Worm (Caenorhabditis elegans) whole organism, L3 larva: ENCODE measurements around the gene F10A3.4.

Experiments used
- ama-1 ChIP-seq: fragments of 150-350 bp; optimal IDR thresholded peaks from 2 replicates; lab custom pipeline; 2018
- ceh-16 ChIP-seq: sonication (generic microtip); optimal IDR thresholded peaks from 2 replicates; lab custom pipeline; 2017; ENCODE audit warnings: missing biosample characterization, missing genetic modification characterization
- ceh-28 ChIP-seq: fragments of 150-350 bp; optimal IDR thresholded peaks from 2 replicates; lab custom pipeline; 2014; ENCODE audit warnings: missing biosample characterization, missing genetic modification reagents, missing genetic modification characterization
- egl-27 ChIP-seq: sonication (generic microtip); optimal IDR thresholded peaks from 4 replicates; lab custom pipeline; 2017; ENCODE audit warnings: missing biosample characterization, missing genetic modification reagents, missing genetic modification characterization
- elt-1 ChIP-seq: fragments of 150-350 bp; optimal IDR thresholded peaks from 2 replicates; lab custom pipeline; 2014; ENCODE audit warnings: missing biosample characterization, missing genetic modification characterization
- elt-2 ChIP-seq: sonication (generic microtip); optimal IDR thresholded peaks from 2 replicates; lab custom pipeline; 2016; ENCODE audit warnings: missing genetic modification reagents, mild to moderate bottlenecking, missing genetic modification characterization, missing compliant biosample characterization
- elt-3 ChIP-seq, 3 experiments: fragments of 150-350 bp in 1 of 3; sonication (generic microtip) in 2 of 3; optimal IDR thresholded peaks; 2 replicates in 2 of 3; 4 replicates in 1 of 3; lab custom pipeline; 2014 to 2017; ENCODE audit warnings: missing biosample characterization in 3 of 3, missing genetic modification characterization in 3 of 3
- eor-1 ChIP-seq, 2 experiments: fragments of 150-350 bp; optimal IDR thresholded peaks; 2 replicates each; lab custom pipeline; 2014 to 2018; ENCODE audit warnings: missing biosample characterization in 2 of 2, missing genetic modification characterization in 2 of 2
- fkh-2 ChIP-seq: fragments of 150-350 bp; optimal IDR thresholded peaks from 2 replicates; lab custom pipeline; 2014; ENCODE audit warnings: missing biosample characterization, missing genetic modification reagents, missing genetic modification characterization
- fos-1 ChIP-seq: fragments of 150-350 bp; optimal IDR thresholded peaks from 2 replicates; lab custom pipeline; 2014; ENCODE audit warnings: missing biosample characterization, missing genetic modification characterization
- jun-1 ChIP-seq: fragments of 150-350 bp; optimal IDR thresholded peaks from 2 replicates; lab custom pipeline; 2014; ENCODE audit warnings: missing biosample characterization, missing genetic modification reagents, missing genetic modification characterization
- lin-39 ChIP-seq: fragments of 150-350 bp; optimal IDR thresholded peaks from 2 replicates; lab custom pipeline; 2018; ENCODE audit warnings: missing biosample characterization, missing genetic modification reagents, missing genetic modification characterization
- lsy-12 ChIP-seq: sonication (generic microtip); optimal IDR thresholded peaks from 2 replicates; lab custom pipeline; 2016; ENCODE audit warnings: mild to moderate bottlenecking, missing genetic modification characterization, missing compliant biosample characterization
- mdl-1 ChIP-seq: fragments of 150-350 bp; optimal IDR thresholded peaks from 2 replicates; lab custom pipeline; 2014; ENCODE audit warnings: missing biosample characterization, missing genetic modification characterization
- mml-1 ChIP-seq: fragments of 150-350 bp; sonication (generic microtip); optimal IDR thresholded peaks from 3 replicates; lab custom pipeline; 2014; ENCODE audit warnings: missing biosample characterization, missing genetic modification characterization
- nfya-1 ChIP-seq: sonication (generic microtip); optimal IDR thresholded peaks from 2 replicates; lab custom pipeline; 2017; ENCODE audit warnings: missing genetic modification characterization, mild to moderate bottlenecking, missing compliant biosample characterization, antibody characterized with exemption, moderate library complexity; ENCODE audit not compliant: insufficient read depth
- nhr-11 ChIP-seq: fragments of 150-350 bp; optimal IDR thresholded peaks from 2 replicates; lab custom pipeline; 2014; ENCODE audit warnings: missing biosample characterization, missing genetic modification characterization
- nhr-23 ChIP-seq: fragments of 150-350 bp; optimal IDR thresholded peaks from 2 replicates; lab custom pipeline; 2014; ENCODE audit warnings: missing biosample characterization, missing genetic modification reagents, missing genetic modification characterization
- nhr-237 ChIP-seq: fragments of 150-350 bp; optimal IDR thresholded peaks from 2 replicates; lab custom pipeline; 2014; ENCODE audit warnings: missing biosample characterization, missing genetic modification characterization
- nhr-25 ChIP-seq: sonication (generic microtip); optimal IDR thresholded peaks from 2 replicates; lab custom pipeline; 2017; ENCODE audit warnings: missing biosample characterization, missing genetic modification characterization
- nhr-67 ChIP-seq: fragments of 150-350 bp; optimal IDR thresholded peaks from 2 replicates; lab custom pipeline; 2014; ENCODE audit warnings: missing biosample characterization, missing genetic modification characterization
- nhr-76 ChIP-seq: fragments of 150-350 bp; sonication (generic microtip); optimal IDR thresholded peaks from 5 replicates; lab custom pipeline; 2014; ENCODE audit warnings: missing biosample characterization, missing genetic modification characterization
- pha-4 ChIP-seq: fragments of 150-350 bp; optimal IDR thresholded peaks from 2 replicates; lab custom pipeline; 2014; ENCODE audit warnings: missing biosample characterization, missing genetic modification reagents, missing genetic modification characterization
- pqm-1 ChIP-seq: fragments of 150-350 bp; optimal IDR thresholded peaks from 2 replicates; lab custom pipeline; 2017; ENCODE audit warnings: missing biosample characterization, missing genetic modification characterization, inconsistent platforms
- sea-2 ChIP-seq: fragments of 150-350 bp; sonication (generic microtip); optimal IDR thresholded peaks from 4 replicates; lab custom pipeline; 2014; ENCODE audit warnings: missing biosample characterization, missing genetic modification reagents, missing genetic modification characterization
- skn-1 ChIP-seq: fragments of 150-350 bp; optimal IDR thresholded peaks from 2 replicates; lab custom pipeline; 2014; ENCODE audit warnings: missing biosample characterization, missing genetic modification characterization
- snpc-4 ChIP-seq: fragments of 150-350 bp; optimal IDR thresholded peaks from 2 replicates; lab custom pipeline; 2014; ENCODE audit warnings: missing biosample characterization, missing genetic modification characterization
- tbx-2 ChIP-seq: sonication (generic microtip); optimal IDR thresholded peaks from 2 replicates; lab custom pipeline; 2016; ENCODE audit warnings: mild to moderate bottlenecking, missing genetic modification characterization, missing compliant biosample characterization
- unc-39 ChIP-seq: sonication (generic microtip); optimal IDR thresholded peaks from 4 replicates; lab custom pipeline; 2017; ENCODE audit warnings: missing biosample characterization, missing genetic modification characterization
- zag-1 ChIP-seq: fragments of 150-350 bp; optimal IDR thresholded peaks from 2 replicates; lab custom pipeline; 2014; ENCODE audit warnings: missing biosample characterization, missing genetic modification characterization
- ztf-11 ChIP-seq: fragments of 150-350 bp; optimal IDR thresholded peaks from 2 replicates; lab custom pipeline; 2014; ENCODE audit warnings: missing biosample characterization, missing genetic modification characterization
- ztf-4 ChIP-seq: fragments of 150-350 bp; optimal IDR thresholded peaks from 2 replicates; lab custom pipeline; 2014; ENCODE audit warnings: missing biosample characterization, missing genetic modification characterization

Gene F10A3.4

DNA sequence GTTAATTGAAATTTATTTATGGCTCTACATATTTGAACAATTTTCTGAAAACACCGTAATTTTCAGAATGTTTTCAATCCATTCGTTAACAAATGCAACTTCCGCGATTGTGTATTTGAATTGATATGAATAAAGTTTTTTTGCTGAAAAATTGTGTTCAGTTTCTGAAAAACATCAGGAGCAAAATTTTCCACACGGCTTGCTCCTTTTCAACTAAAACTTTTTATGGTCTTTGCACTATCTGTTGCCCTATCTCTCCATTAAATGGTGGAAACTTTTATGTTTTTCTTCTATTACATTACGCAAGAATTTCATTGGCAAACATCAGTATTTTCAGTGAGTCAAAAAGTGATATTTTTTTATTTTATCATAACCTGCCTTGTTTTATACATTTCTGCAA, at the start of gene F10A3.4:
TSS of gene F10A3.4 (plus strand) at position 301 of the 400 bp plus-strand sequence.
- TF ChIP-seq nhr-25 (tag; lab: Kevin White, UChicago) (no peak), tbx-2 (tag; lab: Kevin White, UChicago) (no peak), elt-2 (tag; lab: Kevin White, UChicago) (peak; percentile 15), skn-1 (tag; lab: Kevin White, UChicago) (no peak), mml-1 (tag; lab: Kevin White, UChicago) (no peak), pha-4 (tag; lab: Kevin White, UChicago) (no peak)

DNA sequence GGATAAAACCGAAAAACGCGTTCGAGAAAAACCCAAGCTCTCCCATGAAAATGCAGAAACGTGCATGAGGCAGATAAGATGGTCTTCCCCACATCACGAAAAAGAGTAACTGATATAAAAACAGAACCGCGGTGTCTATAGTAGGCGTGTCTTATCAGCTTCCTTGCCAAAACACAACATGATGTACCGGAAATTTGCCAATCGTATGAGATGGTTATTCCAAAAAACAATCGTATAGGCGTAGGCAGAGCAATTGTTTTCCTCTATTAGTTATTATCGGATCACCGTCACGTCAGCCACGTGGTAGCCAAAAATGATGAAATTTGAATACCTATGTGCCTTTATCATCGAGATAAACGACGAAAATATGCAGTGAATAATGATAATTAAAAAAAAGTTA, 49.5 kb upstream of the F10A3.4 start, which contains the start of gene str-7:
TSS of gene str-7 (minus strand) at position 101 of the 400 bp plus-strand sequence.
- TF ChIP-seq pqm-1 (peak; percentile 2), sea-2 (GFP tag; lab: Kevin White, UChicago) (no peak)

DNA sequence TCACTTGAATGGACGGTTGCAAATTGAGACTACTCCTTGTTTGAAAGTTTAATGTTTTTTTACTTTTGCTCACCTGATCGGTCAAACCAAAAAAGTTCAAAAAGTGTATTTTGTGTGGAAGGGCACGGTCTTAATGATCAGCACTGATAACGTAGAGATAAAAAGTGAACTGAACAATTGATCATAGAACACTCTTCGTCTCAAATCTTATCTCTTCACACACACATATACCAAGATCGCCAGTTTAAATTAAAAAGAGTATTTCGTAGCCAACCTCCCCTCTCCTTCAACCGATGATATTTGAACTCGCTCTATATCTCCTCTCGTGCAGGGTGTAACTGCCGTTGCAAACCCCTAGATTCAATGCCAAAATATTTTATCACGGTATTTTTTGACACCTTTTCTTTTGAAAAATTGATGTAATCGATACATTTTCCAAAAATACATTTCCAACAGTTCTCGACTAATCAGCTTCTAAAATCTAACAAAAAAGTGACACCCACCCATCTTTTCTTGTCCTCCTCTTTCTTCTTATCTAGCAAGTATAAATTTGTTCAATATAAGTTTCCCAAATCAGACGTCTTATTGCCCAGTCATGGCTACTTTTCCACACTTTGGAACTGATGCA, 48.7 kb upstream of the F10A3.4 start, which contains the start of gene cth-1:
TSS of gene cth-1 (plus strand) at position 578 of the 628 bp plus-strand sequence.
- peak; percentile 59 for TF ChIP-seq elt-1 (tag; lab: Kevin White, UChicago)
- peak; percentile 60 for TF ChIP-seq elt-2 (tag; lab: Kevin White, UChicago)
- TF ChIP-seq pqm-1: peak; percentile 73
- no peak for TF ChIP-seq zag-1
- no peak for TF ChIP-seq ama-1 (lab: Kevin White, UChicago)
- peak in 1 of 3 experiments; percentile 72 for TF ChIP-seq elt-3 (tag; optimal IDR thresholded peaks at IDR 0.05; lab: Kevin White, UChicago)
- TF ChIP-seq, all 47 proteins: peak for 4

DNA sequence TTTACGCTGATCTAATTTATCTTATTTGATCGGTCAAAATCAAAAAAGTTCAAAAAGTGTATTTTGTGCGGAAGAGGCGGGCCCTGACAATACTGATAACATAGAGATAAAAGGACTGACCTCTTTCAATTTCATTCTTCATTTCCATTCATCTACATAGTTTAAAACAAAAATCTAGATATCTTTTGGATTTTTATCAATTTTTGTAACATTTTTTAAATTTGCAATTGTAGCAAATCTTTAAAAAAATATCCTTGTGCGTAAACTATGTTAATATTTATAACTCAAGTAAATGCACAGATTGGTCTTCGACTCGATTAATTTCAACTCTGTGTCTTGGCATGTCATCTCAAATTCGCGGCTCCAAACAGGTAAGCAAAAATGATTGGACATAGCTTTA, 45.3 kb upstream of the F10A3.4 start, which contains the start of gene argk-1:
TSS of gene argk-1 (plus strand) at position 301 of the 400 bp plus-strand sequence.
- TF ChIP-seq fos-1 (tag; lab: Kevin White, UChicago): no peak
- no peak for TF ChIP-seq ceh-16
- no peak for TF ChIP-seq nhr-23 (tag; lab: Kevin White, UChicago)
- TF ChIP-seq ama-1 (lab: Kevin White, UChicago): no peak
- TF ChIP-seq snpc-4: no peak
- no peak for TF ChIP-seq tbx-2 (tag; lab: Kevin White, UChicago)
- no peak for TF ChIP-seq ztf-4 (tag; lab: Kevin White, UChicago)
- TF ChIP-seq lsy-12 (tag; lab: Kevin White, UChicago): no peak
- TF ChIP-seq sea-2 (GFP tag; lab: Kevin White, UChicago): no peak
- TF ChIP-seq ceh-28 (tag; lab: Kevin White, UChicago): no peak
- TF ChIP-seq elt-3 (tag; optimal IDR thresholded peaks at IDR 0.05; lab: Kevin White, UChicago): no peak
- TF ChIP-seq nhr-76 (tag; lab: Kevin White, UChicago): no peak
- TF ChIP-seq nhr-11 (tag; lab: Kevin White, UChicago): no peak
- no peak for TF ChIP-seq fkh-2 (tag; lab: Kevin White, UChicago)
- TF ChIP-seq, all 47 proteins: peak for 0

DNA sequence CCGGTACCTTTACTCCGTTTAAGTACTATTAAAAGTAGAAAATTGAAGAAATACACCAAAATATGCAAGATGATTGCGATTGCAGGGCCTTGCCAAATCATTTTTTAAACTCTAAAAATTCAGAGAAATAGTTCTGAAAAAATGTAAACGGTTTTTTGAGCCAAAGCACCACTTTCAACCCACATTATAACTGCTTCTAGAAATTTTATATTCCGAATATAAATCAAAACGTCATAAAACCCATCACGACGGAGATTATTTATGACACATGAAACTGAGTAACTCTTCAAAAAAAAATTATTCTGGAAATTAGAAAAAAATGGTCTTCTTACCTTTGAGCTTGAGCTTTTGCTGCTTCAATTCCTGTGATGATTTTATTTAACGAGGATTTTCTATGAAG, 34.7 kb upstream of the F10A3.4 start, which contains the start of gene srxa-16:
TSS of gene srxa-16 (minus strand) at position 101 of the 400 bp plus-strand sequence.
- TF ChIP-seq unc-39 (tag; lab: Kevin White, UChicago) (no peak), egl-27 (tag; lab: Kevin White, UChicago) (no peak), nhr-237 (tag; lab: Kevin White, UChicago) (no peak), nhr-67 (tag; lab: Kevin White, UChicago) (no peak), lin-39 (tag; lab: Kevin White, UChicago) (no peak), ztf-4 (tag; lab: Kevin White, UChicago) (no peak), mdl-1 (tag; lab: Kevin White, UChicago) (no peak), nfya-1 (no peak), jun-1 (no peak), eor-1 (tag; optimal IDR thresholded peaks at IDR 0.05; lab: Kevin White, UChicago) (no peak), pqm-1 (no peak), elt-1 (tag; lab: Kevin White, UChicago) (no peak)

DNA sequence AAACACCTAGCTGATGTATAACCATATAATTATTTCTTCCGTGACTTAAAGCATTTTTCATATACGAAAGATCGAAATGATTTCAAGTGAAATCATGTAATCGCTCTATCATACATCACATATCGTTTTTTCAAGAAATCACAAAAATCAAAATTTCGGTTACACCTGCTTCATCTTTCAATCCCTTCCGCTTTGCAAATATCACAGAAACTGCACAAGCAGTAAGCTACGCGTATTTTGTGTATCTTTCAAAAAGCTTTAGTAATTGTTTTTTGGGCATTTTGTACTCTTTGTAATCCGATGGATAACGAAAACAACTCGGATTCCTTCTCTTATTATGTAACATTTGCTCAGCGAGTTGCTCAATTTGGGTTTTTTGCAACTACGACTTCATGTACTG, 33.5 kb upstream of the F10A3.4 start, which contains the start of gene str-25:
TSS of gene str-25 (plus strand) at position 301 of the 400 bp plus-strand sequence.
- no peak for TF ChIP-seq ztf-11 (tag; lab: Kevin White, UChicago)
- no peak for TF ChIP-seq ztf-4 (tag; lab: Kevin White, UChicago)
- no peak for TF ChIP-seq pqm-1
- TF ChIP-seq nhr-11 (tag; lab: Kevin White, UChicago): no peak
- no peak for TF ChIP-seq zag-1
